Fruit fly (Drosophila melanogaster) Kc167 (cell line): ENCODE measurements around the gene TrpRS.

Experiments
- Myc ChIP-seq: fragments of >200 bp; optimal IDR thresholded peaks from 2 replicates; lab custom pipeline; 2017; ENCODE audit warnings: missing external identifiers
- Sin3A ChIP-seq: fragments of >200 bp; optimal IDR thresholded peaks from 2 replicates; lab custom pipeline; 2018; ENCODE audit warnings: missing external identifiers
- h ChIP-seq: fragments of >200 bp; optimal IDR thresholded peaks from 3 replicates; lab custom pipeline; 2018; ENCODE audit warnings: missing external identifiers
- insv ChIP-seq: fragments of >200 bp; optimal IDR thresholded peaks from 3 replicates; lab custom pipeline; 2018; ENCODE audit warnings: missing external identifiers
- psq ChIP-seq: fragments of >200 bp; optimal IDR thresholded peaks from 2 replicates; lab custom pipeline; 2017; ENCODE audit warnings: missing external identifiers

dm6 chr3R:9266765-9267164, at the start of gene TrpRS, which contains the start of gene Vps16A:
- TF ChIP-seq Myc (lab: Kevin White, UChicago) (no peak), psq (lab: Kevin White, UChicago) (no peak), Sin3A (no peak), h (no peak), insv (no peak)
